Fruit fly (Drosophila melanogaster): Measurements from ENCODE around the gene CG3408.

- TF ChIP-seq usp (GFP tag; optimal IDR thresholded peaks at IDR 0.05): no peak
- TF ChIP-seq psq (optimal IDR thresholded peaks at IDR 0.05): no peak
- TF ChIP-seq Dll (optimal IDR thresholded peaks at IDR 0.05): no peak
- no peak for TF ChIP-seq pan (optimal IDR thresholded peaks at IDR 0.05)
These were observed 17.3 kb downstream of the CG3408 start, which contains the start of gene CG32037 for dm6 chr3L:9492115-9492514.

All from whole organism.